Fruit fly (Drosophila melanogaster) whole organism, pupa: ENCODE data around the gene CSN5.

ENCODE experiments used
- CG13204 ChIP-seq: fragments of 200-800 bp; sonication (Bioruptor generic); optimal IDR thresholded peaks from 2 replicates; lab custom pipeline; 2018; ENCODE audit warnings: missing biosample characterization, mild to moderate bottlenecking, missing genetic modification characterization, moderate library complexity
- CG15710 ChIP-seq: fragments of 200-800 bp; sonication (Bioruptor generic); optimal IDR thresholded peaks from 2 replicates; lab custom pipeline; 2018; ENCODE audit warnings: missing biosample characterization, mild to moderate bottlenecking, missing genetic modification characterization, moderate library complexity
- CG34367 ChIP-seq: fragments of 200-800 bp; sonication (Bioruptor generic); optimal IDR thresholded peaks from 2 replicates; lab custom pipeline; 2018; ENCODE audit warnings: missing biosample characterization, mild to moderate bottlenecking, missing genetic modification characterization
- CG4496 ChIP-seq: fragments of 200-800 bp; sonication (Bioruptor generic); IDR thresholded peaks from 3 replicates; pipeline ENCODE4 v1.3.6; 2022; ENCODE audit warnings: missing biosample characterization, missing genetic modification characterization
- CG9948 ChIP-seq: fragments of 200-800 bp; sonication (Bioruptor generic); optimal IDR thresholded peaks from 2 replicates; lab custom pipeline; 2018; ENCODE audit warnings: missing biosample characterization, mild to moderate bottlenecking, missing genetic modification characterization, moderate library complexity
- EcR ChIP-seq: fragments of 200-800 bp; sonication (Bioruptor generic); optimal IDR thresholded peaks from 3 replicates; lab custom pipeline; 2019; ENCODE audit warnings: missing biosample characterization, missing genetic modification characterization, mild to moderate bottlenecking, moderate library complexity, missing genetic modification reagents
- Pif1B ChIP-seq: fragments of 200-800 bp; sonication (Bioruptor generic); optimal IDR thresholded peaks from 3 replicates; lab custom pipeline; 2016; ENCODE audit warnings: missing biosample characterization, missing genetic modification characterization
- rn ChIP-seq: fragments of 200-800 bp; sonication (Bioruptor generic); IDR thresholded peaks from 2 replicates; pipeline ENCODE4 v1.3.6; 2022; ENCODE audit warnings: missing biosample characterization, missing genetic modification characterization

dm6 chr3R:16482276-16482675 is 12.4 kb downstream of the CSN5 start, which contains the start of gene Sdhaf3:
- TF ChIP-seq rn (GFP tag; lab: Robert Waterston, UW) (no peak), CG34367 (tag; lab: Kevin White, UChicago) (no peak), CG15710 (tag; lab: Kevin White, UChicago) (no peak), CG9948 (no peak), Pif1B (GFP tag; lab: Kevin White, UChicago) (no peak), CG4496 (no peak), CG13204 (GFP tag; lab: Kevin White, UChicago) (no peak), EcR (no peak)
